Fruit fly (Drosophila melanogaster): ENCODE data around the gene CG32454.
A peak's percentile ranks its signal among the peaks of the same experiment; 100 is the strongest.

Gene CG32454

dm6 chr3L:22711855-22712254 lies 17.7 kb upstream of the CG32454 start, which contains the start of gene CG11370:
Gene CG11370, plus strand, starts transcription at chr3L:22712155.
- TF ChIP-seq foxo (GFP tag; optimal IDR thresholded peaks at IDR 0.05) (no peak), ey (GFP tag; optimal IDR thresholded peaks at IDR 0.05) (no peak), rgr (GFP tag; optimal IDR thresholded peaks at IDR 0.05) (no peak), CG9705 (GFP tag; optimal IDR thresholded peaks at IDR 0.05) (no peak), N (GFP tag; optimal IDR thresholded peaks at IDR 0.05) (no peak), sage (GFP tag; optimal IDR thresholded peaks at IDR 0.05) (no peak), dsf (GFP tag; optimal IDR thresholded peaks at IDR 0.05; ENCODE audit: borderline replicate concordance) (no peak), usp (GFP tag; optimal IDR thresholded peaks at IDR 0.05) (no peak), brk (GFP tag; optimal IDR thresholded peaks at IDR 0.05) (no peak), dl (GFP tag; optimal IDR thresholded peaks at IDR 0.05; ENCODE audit: insufficient read depth in 1 of 2, partially characterized antibody in 2 of 2) (no peak), Hr78 (GFP tag; optimal IDR thresholded peaks at IDR 0.05) (no peak), Mio (GFP tag; optimal IDR thresholded peaks at IDR 0.05) (no peak), woc (GFP tag; optimal IDR thresholded peaks at IDR 0.05) (no peak), tai (GFP tag; optimal IDR thresholded peaks at IDR 0.05) (no peak), dmrt93B (GFP tag; optimal IDR thresholded peaks at IDR 0.05) (no peak), Dfd (GFP tag; optimal IDR thresholded peaks at IDR 0.05) (no peak), Hr83 (GFP tag; optimal IDR thresholded peaks at IDR 0.05; ENCODE audit: poor library complexity, severe bottlenecking) (no peak)

dm6 chr3L:22713605-22714004 lies 16.0 kb upstream of the CG32454 start:
- TF ChIP-seq Vsx2 (GFP tag; optimal IDR thresholded peaks at IDR 0.05; ENCODE audit: partially characterized antibody), result no peak
- no peak for TF ChIP-seq jim (GFP tag; optimal IDR thresholded peaks at IDR 0.05)
- TF ChIP-seq br (GFP tag; optimal IDR thresholded peaks at IDR 0.05), result no peak
- no peak for TF ChIP-seq CG32264 (GFP tag; optimal IDR thresholded peaks at IDR 0.05)
- no peak for TF ChIP-seq woc (GFP tag; optimal IDR thresholded peaks at IDR 0.05)
- TF ChIP-seq N (GFP tag; optimal IDR thresholded peaks at IDR 0.05), result no peak
- no peak for TF ChIP-seq Rel (GFP tag; optimal IDR thresholded peaks at IDR 0.05)
- TF ChIP-seq Rel (tag; optimal IDR thresholded peaks at IDR 0.05), result no peak
- no peak for TF ChIP-seq lola (GFP tag; optimal IDR thresholded peaks at IDR 0.05)

dm6 chr3L:22717137-22717767 lies 12.3 kb upstream of the CG32454 start, which contains the start of the genes ArfGAP3 and CG32452:
Gene ArfGAP3, minus strand, starts transcription at chr3L:22717577.
Gene CG32452, plus strand, starts transcription at chr3L:22717728.
- TF ChIP-seq Hnf4 (GFP tag; optimal IDR thresholded peaks at IDR 0.05) (no peak), pan (optimal IDR thresholded peaks at IDR 0.05) (no peak), rgr (GFP tag; optimal IDR thresholded peaks at IDR 0.05) (peak; percentile 67), Sp1 (GFP tag; optimal IDR thresholded peaks at IDR 0.05) (peak; percentile 68), psq (GFP tag; optimal IDR thresholded peaks at IDR 0.05) (peak; percentile 50), HLH106 (tag; optimal IDR thresholded peaks at IDR 0.05) (peak; percentile 77), Mio (GFP tag; optimal IDR thresholded peaks at IDR 0.05) (no peak), Jra (GFP tag; optimal IDR thresholded peaks at IDR 0.05) (peak; percentile 68), OdsH (GFP tag; optimal IDR thresholded peaks at IDR 0.05) (peak; percentile 26), sv (GFP tag; optimal IDR thresholded peaks at IDR 0.05) (peak; percentile 62), h (GFP tag; optimal IDR thresholded peaks at IDR 0.05) (peak; percentile 70), Rel (GFP tag; optimal IDR thresholded peaks at IDR 0.05) (no peak), Rel (tag; optimal IDR thresholded peaks at IDR 0.05) (peak; percentile 9), Abd-B (GFP tag; optimal IDR thresholded peaks at IDR 0.05) (no peak), dmrt93B (GFP tag; optimal IDR thresholded peaks at IDR 0.05) (peak; percentile 38), Hr83 (GFP tag; optimal IDR thresholded peaks at IDR 0.05; ENCODE audit: poor library complexity, severe bottlenecking) (peak; percentile 74), woc (GFP tag; optimal IDR thresholded peaks at IDR 0.05) (peak; percentile 75), ey (GFP tag; optimal IDR thresholded peaks at IDR 0.05) (peak; percentile 73), Dif (GFP tag; optimal IDR thresholded peaks at IDR 0.05; ENCODE audit: partially characterized antibody) (no peak), CrebA (GFP tag; optimal IDR thresholded peaks at IDR 0.05; ENCODE audit: borderline replicate concordance) (no peak), GATAd (GFP tag; optimal IDR thresholded peaks at IDR 0.05) (peak; percentile 63), N (GFP tag; optimal IDR thresholded peaks at IDR 0.05) (no peak), Myc (optimal IDR thresholded peaks at IDR 0.05) (peak; percentile 74), br (GFP tag; optimal IDR thresholded peaks at IDR 0.05) (no peak), CG9705 (GFP tag; optimal IDR thresholded peaks at IDR 0.05) (peak; percentile 62), foxo (GFP tag; optimal IDR thresholded peaks at IDR 0.05) (peak in 1 of 2 experiments; percentile 79), Vsx2 (GFP tag; optimal IDR thresholded peaks at IDR 0.05; ENCODE audit: partially characterized antibody) (no peak), fru (GFP tag; optimal IDR thresholded peaks at IDR 0.05) (peak; percentile 66)

Measured in whole organism, wandering third instar larva.